Fruit fly (Drosophila melanogaster) whole organism, pupa: Measurements from ENCODE around the gene CG2991.

Source experiments
- CG10348 ChIP-seq: fragments of 200-800 bp; sonication (Bioruptor generic); IDR thresholded peaks from 2 replicates; pipeline ENCODE4 v1.3.6; 2022; ENCODE audit warnings: missing biosample characterization, missing genetic modification characterization
- CG12605 ChIP-seq: fragments of 200-800 bp; sonication (Bioruptor generic); IDR thresholded peaks from 2 replicates; pipeline ENCODE4 v1.3.6; 2022; ENCODE audit warnings: missing biosample characterization, missing genetic modification characterization
- CG13204 ChIP-seq: fragments of 200-800 bp; sonication (Bioruptor generic); optimal IDR thresholded peaks from 2 replicates; lab custom pipeline; 2018; ENCODE audit warnings: missing biosample characterization, mild to moderate bottlenecking, missing genetic modification characterization, moderate library complexity
- CG14655 ChIP-seq: fragments of 200-800 bp; sonication (Bioruptor generic); optimal IDR thresholded peaks from 3 replicates; lab custom pipeline; 2017; ENCODE audit warnings: mild to moderate bottlenecking, missing biosample characterization, missing genetic modification reagents, missing genetic modification characterization
- CG15710 ChIP-seq: fragments of 200-800 bp; sonication (Bioruptor generic); optimal IDR thresholded peaks from 2 replicates; lab custom pipeline; 2018; ENCODE audit warnings: missing biosample characterization, mild to moderate bottlenecking, missing genetic modification characterization, moderate library complexity
- CG17806 ChIP-seq: fragments of 200-800 bp; sonication (Bioruptor generic); optimal IDR thresholded peaks from 2 replicates; lab custom pipeline; 2018; ENCODE audit warnings: missing biosample characterization, mild to moderate bottlenecking, missing genetic modification characterization, moderate library complexity
- CG32121 ChIP-seq: fragments of 200-800 bp; sonication (Bioruptor generic); IDR thresholded peaks from 2 replicates; pipeline ENCODE4 v1.3.6; 2022; ENCODE audit warnings: missing biosample characterization, missing genetic modification characterization
- CG34367 ChIP-seq: fragments of 200-800 bp; sonication (Bioruptor generic); optimal IDR thresholded peaks from 2 replicates; lab custom pipeline; 2018; ENCODE audit warnings: missing biosample characterization, mild to moderate bottlenecking, missing genetic modification characterization
- CG4496 ChIP-seq: fragments of 200-800 bp; sonication (Bioruptor generic); IDR thresholded peaks from 3 replicates; pipeline ENCODE4 v1.3.6; 2022; ENCODE audit warnings: missing biosample characterization, missing genetic modification characterization
- CG8159 ChIP-seq: fragments of 200-800 bp; sonication (Bioruptor generic); optimal IDR thresholded peaks from 3 replicates; lab custom pipeline; 2018; ENCODE audit warnings: missing biosample characterization, mild to moderate bottlenecking, missing genetic modification characterization, moderate library complexity
- CG8301 ChIP-seq: fragments of 200-800 bp; sonication (Bioruptor generic); optimal IDR thresholded peaks from 2 replicates; lab custom pipeline; 2018; ENCODE audit warnings: missing biosample characterization, mild to moderate bottlenecking, missing genetic modification characterization
- CG9948 ChIP-seq: fragments of 200-800 bp; sonication (Bioruptor generic); optimal IDR thresholded peaks from 2 replicates; lab custom pipeline; 2018; ENCODE audit warnings: missing biosample characterization, mild to moderate bottlenecking, missing genetic modification characterization, moderate library complexity
- D1 ChIP-seq: fragments of 200-800 bp; sonication (Bioruptor generic); optimal IDR thresholded peaks from 2 replicates; lab custom pipeline; 2018; ENCODE audit warnings: missing biosample characterization, mild to moderate bottlenecking, missing genetic modification characterization, moderate library complexity
- EcR ChIP-seq: fragments of 200-800 bp; sonication (Bioruptor generic); optimal IDR thresholded peaks from 3 replicates; lab custom pipeline; 2019; ENCODE audit warnings: missing biosample characterization, missing genetic modification characterization, mild to moderate bottlenecking, moderate library complexity, missing genetic modification reagents
- Ets98B ChIP-seq: fragments of 200-800 bp; sonication (Bioruptor generic); IDR thresholded peaks from 2 replicates; pipeline ENCODE4 v1.3.6; 2022; ENCODE audit warnings: missing biosample characterization, missing genetic modification characterization
- Pif1A ChIP-seq: fragments of 200-800 bp; sonication (Bioruptor generic); optimal IDR thresholded peaks from 3 replicates; lab custom pipeline; 2016; ENCODE audit warnings: missing biosample characterization, missing genetic modification characterization
- Pif1B ChIP-seq: fragments of 200-800 bp; sonication (Bioruptor generic); optimal IDR thresholded peaks from 3 replicates; lab custom pipeline; 2016; ENCODE audit warnings: missing biosample characterization, missing genetic modification characterization
- Snoo ChIP-seq: fragments of 200-800 bp; sonication (Bioruptor generic); optimal IDR thresholded peaks from 3 replicates; lab custom pipeline; 2017; ENCODE audit warnings: missing biosample characterization, mild to moderate bottlenecking, missing genetic modification characterization, inconsistent platforms
- fd96Ca ChIP-seq: fragments of 200-800 bp; sonication (Bioruptor generic); IDR thresholded peaks from 3 replicates; pipeline ENCODE4 v1.3.6; 2022; ENCODE audit warnings: missing biosample characterization, missing genetic modification characterization
- gl ChIP-seq: fragments of 200-800 bp; sonication (Bioruptor generic); optimal IDR thresholded peaks from 2 replicates; lab custom pipeline; 2018; ENCODE audit warnings: missing biosample characterization, mild to moderate bottlenecking, missing genetic modification characterization
- rn ChIP-seq: fragments of 200-800 bp; sonication (Bioruptor generic); IDR thresholded peaks from 2 replicates; pipeline ENCODE4 v1.3.6; 2022; ENCODE audit warnings: missing biosample characterization, missing genetic modification characterization

Gene CG2991

DNA sequence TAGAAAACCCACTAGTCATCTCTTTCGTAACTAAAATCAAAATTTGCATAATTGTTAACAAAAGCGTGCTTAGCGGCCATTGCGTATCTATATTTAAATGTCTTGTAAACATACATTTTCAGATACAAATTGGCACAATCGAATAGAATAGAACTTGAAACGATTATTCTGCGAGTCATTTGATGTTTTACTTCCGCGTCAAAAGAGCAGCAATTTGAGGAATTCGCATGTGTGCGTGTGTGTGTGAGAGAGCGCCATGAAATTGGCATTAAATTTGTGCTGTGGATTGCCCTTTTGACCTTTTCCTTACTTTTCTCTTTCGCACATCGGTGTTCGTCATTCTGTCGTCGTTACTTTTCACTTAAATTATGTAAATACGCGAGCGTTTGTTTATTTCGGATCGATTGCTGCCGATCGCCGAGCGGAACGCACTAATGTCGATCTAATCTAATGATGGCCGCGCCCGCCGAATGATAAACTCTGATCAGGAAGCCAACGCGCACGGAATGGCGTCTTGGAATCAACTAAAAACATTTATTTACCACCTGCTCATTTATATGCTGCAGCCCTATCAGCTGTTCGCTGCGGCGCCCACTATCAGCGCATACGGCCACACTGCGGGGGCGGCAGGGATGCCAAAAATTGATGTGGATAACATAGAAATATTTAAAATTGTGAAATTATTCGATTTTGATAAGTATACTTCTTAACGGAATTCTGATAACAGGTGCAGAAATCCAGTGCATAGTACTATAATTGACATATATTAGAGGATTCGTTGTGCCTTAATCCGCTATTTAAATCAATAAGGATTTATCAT lies 27.9 kb downstream of the CG2991 start:
- no peak for TF ChIP-seq CG17806 (tag; lab: Kevin White, UChicago)
- TF ChIP-seq CG8301 (tag; lab: Kevin White, UChicago), result no peak
- TF ChIP-seq CG34367, result no peak
- TF ChIP-seq Pif1A (GFP tag; lab: Kevin White, UChicago), result no peak
- peak; percentile 36 for TF ChIP-seq CG32121 (GFP tag; lab: Robert Waterston, UW)
- TF ChIP-seq gl, result peak; percentile 3
- no peak for TF ChIP-seq EcR
- TF ChIP-seq D1 (tag; lab: Kevin White, UChicago), result no peak
- no peak for TF ChIP-seq fd96Ca (GFP tag; lab: Robert Waterston, UW)
- peak; percentile 53 for TF ChIP-seq CG4496
- peak; percentile 26 for TF ChIP-seq CG15710
- no peak for TF ChIP-seq CG13204 (GFP tag; lab: Kevin White, UChicago)
- 0 out of 2 replicates have a peak, but pooled peaks have one; percentile 33 for TF ChIP-seq rn
- TF ChIP-seq Pif1B (GFP tag; lab: Kevin White, UChicago), result no peak
- TF ChIP-seq Snoo (tag; lab: Kevin White, UChicago), result no peak
- TF ChIP-seq Ets98B, result peak; percentile 32
- TF ChIP-seq CG10348, result no peak
- TF ChIP-seq CG8159 (tag; lab: Kevin White, UChicago), result peak; percentile 10
- TF ChIP-seq CG9948, result no peak
- TF ChIP-seq CG14655 (GFP tag; lab: Kevin White, UChicago), result no peak
- peak; percentile 36; the same call in 1 of the 2 replicates for TF ChIP-seq CG12605
- TF ChIP-seq, all 21 proteins: peak for 8

DNA sequence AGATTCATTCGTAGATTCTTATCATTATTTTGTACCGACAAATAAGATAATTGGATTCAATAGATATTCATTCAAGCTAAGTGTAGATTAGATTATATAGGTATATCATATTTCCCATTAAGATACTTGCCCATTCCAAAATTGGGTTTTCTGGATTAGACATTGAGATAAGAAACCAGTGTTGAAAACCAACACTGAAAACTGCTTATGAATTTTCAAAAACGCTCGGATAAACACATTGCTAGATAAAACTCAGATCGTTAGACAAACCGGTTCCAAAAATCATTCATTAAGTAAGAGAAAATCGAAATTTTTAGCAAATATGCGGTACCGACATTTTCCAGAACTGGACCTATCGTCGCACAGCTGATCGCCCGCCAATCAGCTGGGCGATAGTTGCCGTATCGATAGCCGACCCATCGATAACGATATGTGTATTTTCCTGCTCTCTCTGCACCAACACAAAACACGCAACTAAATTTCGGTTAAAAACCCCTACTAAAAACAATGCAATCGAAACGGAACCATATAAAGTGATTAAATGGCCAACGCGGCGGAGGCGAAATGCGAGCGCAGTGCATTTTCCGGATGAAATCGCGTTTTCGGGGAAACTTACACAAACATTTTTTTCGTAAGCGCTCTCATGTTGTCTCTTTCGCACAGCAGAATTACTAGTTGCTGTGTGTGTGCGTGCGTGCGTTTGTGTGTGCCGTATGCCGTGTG lies 28.7 kb downstream of the CG2991 start, which contains the start of the genes NTPase and lilli:
Gene NTPase (minus strand): TSS at position 348 of the 723 bp plus-strand sequence.
Gene lilli (plus strand): TSS at position 427 of the 723 bp plus-strand sequence.
- TF ChIP-seq CG4496, result peak; percentile 73; the same call in 2 of the 3 replicates
- TF ChIP-seq CG12605, result peak; percentile 7; the same call in 1 of the 2 replicates
- TF ChIP-seq CG13204 (GFP tag; lab: Kevin White, UChicago), result no peak
- TF ChIP-seq CG17806 (tag; lab: Kevin White, UChicago), result no peak
- TF ChIP-seq gl, result no peak
- TF ChIP-seq CG10348, result no peak
- peak; percentile 17 for TF ChIP-seq EcR
- peak; percentile 53 for TF ChIP-seq Pif1A (GFP tag; lab: Kevin White, UChicago)
- peak; percentile 38 for TF ChIP-seq CG14655 (GFP tag; lab: Kevin White, UChicago)
- TF ChIP-seq Pif1B (GFP tag; lab: Kevin White, UChicago), result peak; percentile 28
- peak; percentile 25; the same call in 1 of the 2 replicates for TF ChIP-seq Ets98B
- TF ChIP-seq fd96Ca (GFP tag; lab: Robert Waterston, UW), result peak; percentile 75; the same call in 2 of the 3 replicates
- TF ChIP-seq CG32121 (GFP tag; lab: Robert Waterston, UW), result no peak
- no peak for TF ChIP-seq CG15710
- no peak for TF ChIP-seq Snoo (tag; lab: Kevin White, UChicago)
- TF ChIP-seq CG9948, result no peak
- TF ChIP-seq D1 (tag; lab: Kevin White, UChicago), result no peak
- peak; percentile 5 for TF ChIP-seq CG8159 (tag; lab: Kevin White, UChicago)
- TF ChIP-seq CG8301 (tag; lab: Kevin White, UChicago), result no peak
- TF ChIP-seq CG34367, result no peak
- no peak for TF ChIP-seq rn

dm6 chr2L:2886226-2886569 lies 29.2 kb downstream of the CG2991 start:
- no peak for TF ChIP-seq rn
- no peak for TF ChIP-seq Snoo (tag; lab: Kevin White, UChicago)
- TF ChIP-seq, all 21 proteins: peak for 0

- TF ChIP-seq Pif1A (GFP tag; lab: Kevin White, UChicago), result no peak
- TF ChIP-seq CG8159 (tag; lab: Kevin White, UChicago), result peak; percentile 37
- peak; percentile 17 for TF ChIP-seq Pif1B (GFP tag; lab: Kevin White, UChicago)
- peak; percentile 59; the same call in 2 of the 3 replicates for TF ChIP-seq CG4496
- no peak for TF ChIP-seq CG10348
- TF ChIP-seq CG34367, result no peak
- peak; percentile 46 for TF ChIP-seq CG13204 (GFP tag; lab: Kevin White, UChicago)
- peak; percentile 57 for TF ChIP-seq gl
- no peak for TF ChIP-seq CG9948
- TF ChIP-seq Ets98B, result peak; percentile 65; the same call in 1 of the 2 replicates
- TF ChIP-seq CG8301 (tag; lab: Kevin White, UChicago), result no peak
- TF ChIP-seq CG14655 (GFP tag; lab: Kevin White, UChicago), result peak; percentile 23
- TF ChIP-seq CG15710, result peak; percentile 14
- peak; percentile 9 for TF ChIP-seq EcR
- TF ChIP-seq rn, result no peak
- TF ChIP-seq D1 (tag; lab: Kevin White, UChicago), result peak; percentile 4
- TF ChIP-seq CG32121 (GFP tag; lab: Robert Waterston, UW), result peak; percentile 32; the same call in 1 of the 2 replicates
- TF ChIP-seq CG17806 (tag; lab: Kevin White, UChicago), result no peak
- TF ChIP-seq Snoo (tag; lab: Kevin White, UChicago), result no peak
- TF ChIP-seq fd96Ca (GFP tag; lab: Robert Waterston, UW), result peak; percentile 51; the same call in 2 of the 3 replicates
- peak; percentile 78 for TF ChIP-seq CG12605
Observed at dm6 chr2L:2886613-2887537, 29.9 kb downstream of the CG2991 start.
